Fruit fly (Drosophila melanogaster) whole organism, prepupa: Measurements from ENCODE around the gene Tis11.

Source experiments
- Hr39 ChIP-seq: fragments of 200-800 bp; sonication (Bioruptor generic); optimal IDR thresholded peaks from 2 replicates; lab custom pipeline; 2016; ENCODE audit warnings: missing biosample characterization, missing genetic modification characterization
- achi ChIP-seq: fragments of 200-800 bp; sonication (Bioruptor generic); optimal IDR thresholded peaks from 3 replicates; lab custom pipeline; 2016; ENCODE audit warnings: missing biosample characterization, missing genetic modification characterization
- acj6 ChIP-seq: fragments of 200-800 bp; sonication (Bioruptor generic); optimal IDR thresholded peaks from 3 replicates; lab custom pipeline; 2016; ENCODE audit warnings: missing biosample characterization, missing genetic modification characterization
- cyc ChIP-seq: fragments of 200-800 bp; sonication (Bioruptor generic); optimal IDR thresholded peaks from 3 replicates; lab custom pipeline; 2016; ENCODE audit warnings: missing biosample characterization, missing genetic modification characterization
- pdm3 ChIP-seq: fragments of 200-800 bp; sonication (Bioruptor generic); optimal IDR thresholded peaks from 3 replicates; lab custom pipeline; 2016; ENCODE audit warnings: missing biosample characterization, missing genetic modification characterization
- spab ChIP-seq: fragments of 200-800 bp; sonication (Bioruptor generic); optimal IDR thresholded peaks from 2 replicates; lab custom pipeline; 2017; ENCODE audit warnings: missing biosample characterization, mild to moderate bottlenecking, missing genetic modification characterization, missing genetic modification reagents

- TF ChIP-seq cyc (GFP tag; lab: Kevin White, UChicago) (no peak), pdm3 (GFP tag; lab: Kevin White, UChicago) (no peak), achi (GFP tag; lab: Kevin White, UChicago) (no peak), Hr39 (GFP tag; lab: Kevin White, UChicago) (no peak), spab (GFP tag; lab: Kevin White, UChicago) (no peak), acj6 (no peak)
These were observed 64.1 kb downstream of the Tis11 start for dm6 chrX:12723332-12723731.
